Worm (Caenorhabditis elegans): ENCODE measurements around the gene K12H6.12.
A peak's percentile ranks its signal among the peaks of the same experiment; 100 is the strongest.

The K12H6.12 gene

DNA sequence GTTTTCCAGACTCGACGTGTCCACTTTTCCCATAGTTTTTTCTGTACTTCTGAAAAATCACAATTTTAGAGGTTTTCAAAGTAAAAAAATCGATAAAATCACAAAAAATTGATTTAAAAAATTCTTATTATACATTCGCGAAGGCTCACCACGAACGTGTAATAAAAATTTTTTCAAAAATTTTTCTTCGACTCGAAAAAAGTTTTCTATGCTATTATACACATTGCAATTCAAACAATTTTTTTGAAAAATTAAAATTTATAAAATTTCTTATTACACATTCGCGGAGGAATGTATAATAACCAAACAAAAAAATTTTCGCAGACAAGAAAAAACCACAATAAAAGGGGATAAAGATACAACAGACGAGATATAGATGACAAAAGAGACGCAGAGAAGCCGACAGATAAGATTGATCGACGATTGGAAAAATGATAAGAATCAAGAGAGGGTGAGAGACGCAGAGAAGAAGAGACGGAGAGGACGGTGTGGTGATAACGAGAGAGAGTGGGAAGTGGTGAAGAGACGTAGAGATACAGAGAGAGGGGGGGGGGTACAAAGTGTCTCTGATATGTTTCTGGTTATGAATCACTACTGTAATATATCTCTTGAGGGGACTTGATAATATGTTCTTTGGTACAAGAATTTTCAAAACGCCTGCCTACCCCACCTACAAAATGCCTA is 7.3 kb upstream of the K12H6.12 start, which contains the start of gene nhr-119:
nhr-119 (minus strand) TSS at position 51 of the 684 bp plus-strand sequence.
- TF ChIP-seq ceh-6 (GFP tag; optimal IDR thresholded peaks at IDR 0.05) = no peak
- no peak for TF ChIP-seq hlh-6 (tag; optimal IDR thresholded peaks at IDR 0.05)
- TF ChIP-seq ceh-30 (tag; optimal IDR thresholded peaks at IDR 0.05) = no peak
- TF ChIP-seq lim-6 (tag; optimal IDR thresholded peaks at IDR 0.05) = no peak
- TF ChIP-seq gmeb-2 (tag; optimal IDR thresholded peaks at IDR 0.05) = no peak
- no peak for TF ChIP-seq K02D7.2 (tag; optimal IDR thresholded peaks at IDR 0.05)
- TF ChIP-seq pqm-1 (tag; optimal IDR thresholded peaks at IDR 0.05) = peak; percentile 17
- TF ChIP-seq elt-2 (tag; optimal IDR thresholded peaks at IDR 0.05) = peak; percentile 84
- TF ChIP-seq ceh-9 (tag; optimal IDR thresholded peaks at IDR 0.05) = no peak
- TF ChIP-seq C38D4.7 (GFP tag; optimal IDR thresholded peaks at IDR 0.05) = no peak
- TF ChIP-seq ceh-24 (tag; optimal IDR thresholded peaks at IDR 0.05) = no peak
- TF ChIP-seq nhr-232 (tag; optimal IDR thresholded peaks at IDR 0.05) = no peak
- TF ChIP-seq ceh-19 (GFP tag; optimal IDR thresholded peaks at IDR 0.05) = no peak
- peak; percentile 97 for TF ChIP-seq unc-55 (GFP tag; optimal IDR thresholded peaks at IDR 0.05)
- TF ChIP-seq fax-1 (tag; optimal IDR thresholded peaks at IDR 0.05) = no peak
- TF ChIP-seq unc-86 (tag; optimal IDR thresholded peaks at IDR 0.05) = no peak
- TF ChIP-seq ceh-22 (tag; optimal IDR thresholded peaks at IDR 0.05) = no peak
- no peak for TF ChIP-seq syd-9 (tag; optimal IDR thresholded peaks at IDR 0.05)
- TF ChIP-seq dve-1 (tag; optimal IDR thresholded peaks at IDR 0.05) = peak; percentile 38
- TF ChIP-seq ceh-18 (tag; optimal IDR thresholded peaks at IDR 0.05) = peak; percentile 47

DNA sequence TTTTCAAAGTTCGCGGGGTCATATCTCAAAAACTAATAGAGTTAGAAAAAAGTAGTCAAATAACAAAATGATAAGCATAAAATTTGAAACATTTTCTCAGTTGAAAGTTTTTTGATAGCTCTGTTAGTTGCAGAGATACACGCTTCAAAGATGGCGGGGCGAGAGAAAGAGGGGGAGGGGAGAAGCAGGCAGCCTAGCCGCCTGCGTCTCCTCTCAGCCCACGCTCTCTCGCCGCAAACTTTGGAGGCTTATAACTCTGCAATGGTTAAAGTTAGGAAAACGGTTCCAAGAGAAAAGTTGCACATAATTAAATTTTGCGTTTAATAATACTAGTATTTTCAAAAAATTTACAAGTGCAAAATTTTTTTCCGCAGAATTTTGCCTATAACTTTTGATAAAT is 6.2 kb upstream of the K12H6.12 start:
- TF ChIP-seq lin-11 (tag; optimal IDR thresholded peaks at IDR 0.05) (no peak), hlh-8 (tag; optimal IDR thresholded peaks at IDR 0.05) (no peak), nfya-1 (tag; optimal IDR thresholded peaks at IDR 0.05) (no peak), pha-2 (tag; optimal IDR thresholded peaks at IDR 0.05) (no peak), sox-2 (GFP tag; IDR thresholded peaks at IDR 0.05) (no peak), pax-1 (tag; optimal IDR thresholded peaks at IDR 0.05) (no peak), sdc-2 (tag; optimal IDR thresholded peaks at IDR 0.05) (no peak), pag-3 (tag; optimal IDR thresholded peaks at IDR 0.05; ENCODE audit: borderline replicate concordance) (no peak), pha-4 (tag; optimal IDR thresholded peaks at IDR 0.05) (no peak), elt-2 (tag; optimal IDR thresholded peaks at IDR 0.05) (no peak), C38D4.7 (GFP tag; optimal IDR thresholded peaks at IDR 0.05) (no peak), ama-1 (optimal IDR thresholded peaks at IDR 0.05) (no peak), ceh-2 (tag; optimal IDR thresholded peaks at IDR 0.05) (no peak), gmeb-2 (tag; optimal IDR thresholded peaks at IDR 0.05) (no peak), unc-86 (tag; optimal IDR thresholded peaks at IDR 0.05) (no peak), fkh-10 (GFP tag; optimal IDR thresholded peaks at IDR 0.05) (no peak), dmd-4 (tag; optimal IDR thresholded peaks at IDR 0.05; ENCODE audit: borderline replicate concordance) (no peak), eyg-1 (tag; optimal IDR thresholded peaks at IDR 0.05) (no peak)

DNA sequence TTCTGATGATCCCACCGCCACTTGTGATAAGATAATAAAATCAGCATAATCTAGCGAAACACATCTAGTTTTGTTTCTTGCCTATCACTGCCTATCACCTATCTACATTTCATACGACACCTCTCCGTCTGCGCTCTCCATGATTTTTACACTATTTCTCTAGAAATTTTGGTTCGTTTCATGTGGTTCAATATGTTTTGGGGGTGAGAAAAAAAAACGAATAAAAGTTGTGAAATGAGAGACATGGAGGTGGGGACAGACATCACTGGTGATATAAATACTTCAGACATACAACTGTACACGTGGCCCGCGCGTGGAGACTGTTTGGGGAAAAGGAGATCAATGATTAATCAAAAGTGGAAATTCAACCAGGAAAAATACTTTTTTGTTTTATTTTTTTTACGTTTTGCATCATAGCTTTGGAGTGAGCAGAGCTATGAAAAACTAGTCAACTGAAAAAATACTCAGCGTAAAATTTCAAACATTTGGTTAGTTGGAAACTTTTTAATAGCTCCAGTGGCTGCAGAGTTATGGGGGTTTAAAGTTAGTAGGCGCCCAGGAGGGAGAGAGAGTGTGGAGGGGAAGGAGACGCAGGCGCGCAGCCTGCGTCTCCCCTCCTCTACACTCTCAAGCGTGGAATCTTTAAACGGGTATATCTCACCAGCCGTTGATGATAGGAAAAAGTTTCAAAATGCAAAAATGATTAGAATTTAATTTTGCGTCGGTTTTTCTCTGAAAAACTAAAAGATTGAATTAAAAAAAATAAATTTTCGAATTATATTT is 5.0 kb upstream of the K12H6.12 start:
- TF ChIP-seq ets-4 (tag; optimal IDR thresholded peaks at IDR 0.05) = no peak
- peak; percentile 88 for TF ChIP-seq elt-2 (tag; optimal IDR thresholded peaks at IDR 0.05)
- no peak for TF ChIP-seq C38D4.7 (GFP tag; optimal IDR thresholded peaks at IDR 0.05)

DNA sequence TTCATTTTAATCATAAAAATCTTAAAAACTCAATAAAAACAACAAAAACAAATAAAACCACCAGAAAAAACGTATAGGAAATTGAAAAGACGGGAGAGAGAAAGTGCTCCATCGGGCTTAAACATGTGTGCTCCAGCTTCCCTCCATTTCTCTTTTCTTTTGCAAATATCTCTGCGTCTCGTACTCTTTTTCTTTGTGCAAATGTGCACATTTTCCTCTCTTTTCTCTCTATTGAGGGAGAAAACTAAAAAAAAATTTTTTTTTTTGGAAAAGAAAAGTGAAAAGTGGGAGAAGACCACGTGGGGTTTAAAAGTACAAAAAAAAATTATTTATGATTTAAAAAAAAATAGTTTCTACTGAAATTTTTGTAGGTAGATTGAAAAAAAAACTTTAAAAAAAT is 3.7 kb upstream of the K12H6.12 start:
- TF ChIP-seq madf-2 (tag; optimal IDR thresholded peaks at IDR 0.05) (no peak), K09A11.1 (tag; optimal IDR thresholded peaks at IDR 0.05; ENCODE audit: insufficient read depth) (no peak), hlh-8 (tag; optimal IDR thresholded peaks at IDR 0.05) (peak; percentile 69), sox-2 (GFP tag; IDR thresholded peaks at IDR 0.05) (no peak)
